Fruit fly (Drosophila melanogaster) whole organism: ENCODE data around the gene vers.

Source experiments
- CG8478 ChIP-seq: fragments of >200 bp; optimal IDR thresholded peaks from 2 replicates; lab custom pipeline; 2018; ENCODE audit warnings: inconsistent platforms
- Dll ChIP-seq: fragments of >200 bp; optimal IDR thresholded peaks from 2 replicates; lab custom pipeline; 2017
- EcR ChIP-seq, 2 experiments: fragments of >200 bp; optimal IDR thresholded peaks; 2 replicates each; lab custom pipeline; 2017; ENCODE audit warnings: missing biosample characterization in 2 of 2, missing genetic modification characterization in 2 of 2, missing genetic modification reagents in 2 of 2
- pan ChIP-seq: fragments of >200 bp; optimal IDR thresholded peaks from 2 replicates; lab custom pipeline; 2017
- psq ChIP-seq: fragments of >200 bp; optimal IDR thresholded peaks from 2 replicates; lab custom pipeline; 2017
- usp ChIP-seq: fragments of >200 bp; optimal IDR thresholded peaks from 2 replicates; lab custom pipeline; 2017; ENCODE audit warnings: missing biosample characterization, missing genetic modification characterization, mixed read lengths

Gene vers

dm6 chr3L:12079319-12079933, 36.5 kb upstream of the vers start:
- TF ChIP-seq usp (GFP tag; lab: Kevin White, UChicago) (no peak), Dll (lab: Kevin White, UChicago) (no peak), EcR (GFP tag; optimal IDR thresholded peaks at IDR 0.05; lab: Kevin White, UChicago) (no peak), pan (lab: Kevin White, UChicago) (no peak), CG8478 (lab: Kevin White, UChicago) (no peak), psq (lab: Kevin White, UChicago) (no peak)

- TF ChIP-seq pan (lab: Kevin White, UChicago) = no peak
- no peak for TF ChIP-seq usp (GFP tag; lab: Kevin White, UChicago)
- TF ChIP-seq CG8478 (lab: Kevin White, UChicago) = no peak
- no peak for TF ChIP-seq Dll (lab: Kevin White, UChicago)
- no peak for TF ChIP-seq psq (lab: Kevin White, UChicago)
- TF ChIP-seq EcR (GFP tag; optimal IDR thresholded peaks at IDR 0.05; lab: Kevin White, UChicago) = no peak
These were observed 35.5 kb upstream of the vers start for dm6 chr3L:12080423-12080822.

- TF ChIP-seq pan (lab: Kevin White, UChicago) = no peak
- TF ChIP-seq psq (lab: Kevin White, UChicago) = no peak
- TF ChIP-seq usp (GFP tag; lab: Kevin White, UChicago) = no peak
- no peak for TF ChIP-seq EcR (GFP tag; optimal IDR thresholded peaks at IDR 0.05; lab: Kevin White, UChicago)
- TF ChIP-seq CG8478 (lab: Kevin White, UChicago) = no peak
- no peak for TF ChIP-seq Dll (lab: Kevin White, UChicago)
These were observed 34.0 kb upstream of the vers start, which contains the start of gene Sema5c for dm6 chr3L:12081679-12082520. Gene Sema5c, minus strand, starts transcription at chr3L:12081830.

- TF ChIP-seq usp (GFP tag; lab: Kevin White, UChicago) (no peak), Dll (lab: Kevin White, UChicago) (no peak), EcR (GFP tag; optimal IDR thresholded peaks at IDR 0.05; lab: Kevin White, UChicago) (no peak), psq (lab: Kevin White, UChicago) (no peak), pan (lab: Kevin White, UChicago) (no peak), CG8478 (lab: Kevin White, UChicago) (no peak)
These were observed 33.4 kb upstream of the vers start for dm6 chr3L:12082521-12082841.

dm6 chr3L:12083092-12083680, 32.7 kb upstream of the vers start:
- no peak for TF ChIP-seq psq (lab: Kevin White, UChicago)
- TF ChIP-seq Dll (lab: Kevin White, UChicago) = no peak
- no peak for TF ChIP-seq pan (lab: Kevin White, UChicago)
- no peak for TF ChIP-seq EcR (GFP tag; optimal IDR thresholded peaks at IDR 0.05; lab: Kevin White, UChicago)
- no peak for TF ChIP-seq usp (GFP tag; lab: Kevin White, UChicago)
- no peak for TF ChIP-seq CG8478 (lab: Kevin White, UChicago)

- TF ChIP-seq usp (GFP tag; lab: Kevin White, UChicago) (no peak), CG8478 (lab: Kevin White, UChicago) (no peak), pan (lab: Kevin White, UChicago) (no peak), psq (lab: Kevin White, UChicago) (no peak), EcR (GFP tag; optimal IDR thresholded peaks at IDR 0.05; lab: Kevin White, UChicago) (no peak)
These were observed 32.0 kb upstream of the vers start for dm6 chr3L:12083861-12084260.

dm6 chr3L:12084969-12085690, 30.8 kb upstream of the vers start:
- TF ChIP-seq psq (lab: Kevin White, UChicago) = no peak
- TF ChIP-seq CG8478 (lab: Kevin White, UChicago) = no peak
- TF ChIP-seq EcR (GFP tag; optimal IDR thresholded peaks at IDR 0.05; lab: Kevin White, UChicago) = no peak
- TF ChIP-seq Dll (lab: Kevin White, UChicago) = no peak
- TF ChIP-seq pan (lab: Kevin White, UChicago) = no peak

- TF ChIP-seq CG8478 (lab: Kevin White, UChicago) = no peak
- no peak for TF ChIP-seq EcR (GFP tag; optimal IDR thresholded peaks at IDR 0.05; lab: Kevin White, UChicago)
- TF ChIP-seq Dll (lab: Kevin White, UChicago) = no peak
These were observed 30.2 kb upstream of the vers start for dm6 chr3L:12085691-12086078.

dm6 chr3L:12088326-12088725, 27.6 kb upstream of the vers start, which contains the start of gene CG17154:
Gene CG17154, plus strand, starts transcription at chr3L:12088626.
- TF ChIP-seq pan (lab: Kevin White, UChicago) = no peak
- TF ChIP-seq usp (GFP tag; lab: Kevin White, UChicago) = no peak
- no peak for TF ChIP-seq EcR (GFP tag; optimal IDR thresholded peaks at IDR 0.05; lab: Kevin White, UChicago)
- no peak for TF ChIP-seq CG8478 (lab: Kevin White, UChicago)
- TF ChIP-seq psq (lab: Kevin White, UChicago) = no peak
- TF ChIP-seq Dll (lab: Kevin White, UChicago) = no peak

- TF ChIP-seq EcR (GFP tag; optimal IDR thresholded peaks at IDR 0.05; lab: Kevin White, UChicago) (no peak), CG8478 (lab: Kevin White, UChicago) (no peak), pan (lab: Kevin White, UChicago) (no peak), usp (GFP tag; lab: Kevin White, UChicago) (no peak), Dll (lab: Kevin White, UChicago) (no peak), psq (lab: Kevin White, UChicago) (no peak)
These were observed 25.6 kb upstream of the vers start for dm6 chr3L:12090184-12090897.
